Fruit fly (Drosophila melanogaster): ENCODE results near the gene Dbx.
A peak's percentile ranks its signal among the peaks of the same experiment; 100 is the strongest.

Gene Dbx

DNA sequence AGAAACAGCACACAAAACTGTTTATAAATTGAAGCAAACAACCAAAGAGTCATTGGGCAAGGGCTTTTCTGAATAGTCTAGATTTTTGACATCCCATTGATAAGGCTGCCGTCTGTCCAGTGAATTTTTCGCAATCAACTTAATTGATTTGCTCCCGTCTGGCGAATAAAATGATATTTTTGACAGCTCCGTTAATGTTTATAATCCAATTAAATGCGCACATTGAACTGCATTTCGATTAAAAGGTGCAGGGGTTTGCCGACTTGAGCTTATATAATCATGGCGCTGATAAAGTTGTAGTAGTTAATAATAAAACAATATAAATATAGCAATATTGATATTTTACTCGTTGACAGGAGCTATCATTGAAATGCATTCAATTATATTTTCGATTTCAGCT, 12.1 kb upstream of the Dbx start:
- TF ChIP-seq noc (tag; optimal IDR thresholded peaks at IDR 0.05) = no peak

DNA sequence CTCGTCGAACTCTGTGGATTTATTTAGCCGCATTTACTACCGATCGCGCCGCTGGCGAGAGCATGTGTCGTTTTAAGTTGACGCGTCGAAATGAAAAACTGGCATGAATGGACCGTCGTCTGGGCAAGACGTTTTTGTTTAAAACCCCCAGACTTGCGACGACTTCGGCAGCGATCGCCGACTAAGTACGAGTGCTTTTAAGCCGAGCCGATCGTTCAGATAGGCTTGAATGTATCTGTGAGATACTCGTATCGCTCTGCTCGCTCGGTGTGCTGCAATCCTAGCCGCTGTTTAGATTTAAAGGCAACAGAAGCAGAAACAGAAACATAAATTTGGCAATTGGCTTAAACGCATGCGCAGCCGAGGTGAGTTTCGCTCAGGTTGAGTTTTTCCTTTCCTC, 11.0 kb upstream of the Dbx start, which contains the start of gene dsb:
Gene dsb, minus strand, starts transcription at position 91 of the 400 bp plus-strand sequence.
- TF ChIP-seq noc (tag; optimal IDR thresholded peaks at IDR 0.05) = no peak

DNA sequence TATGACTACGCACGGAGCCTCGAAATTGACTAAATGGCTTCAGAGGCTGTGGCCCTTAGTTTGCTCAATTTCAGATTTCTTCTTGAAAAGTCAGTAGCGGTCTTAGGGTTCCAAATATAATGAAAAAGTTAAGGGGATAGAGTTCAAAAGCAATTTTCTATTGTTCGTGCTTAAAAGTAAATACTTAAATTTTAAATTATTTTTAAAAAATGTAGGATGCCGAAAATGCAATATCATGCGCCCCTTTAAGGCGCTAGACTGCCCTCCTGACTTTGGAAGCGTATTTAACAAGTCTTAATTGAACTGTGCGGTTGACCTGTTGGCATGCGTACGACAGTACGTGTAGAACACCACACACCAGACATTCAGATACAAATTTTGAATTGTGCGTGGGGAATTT, 6.4 kb upstream of the Dbx start:
- no peak for TF ChIP-seq noc (tag; optimal IDR thresholded peaks at IDR 0.05)

DNA sequence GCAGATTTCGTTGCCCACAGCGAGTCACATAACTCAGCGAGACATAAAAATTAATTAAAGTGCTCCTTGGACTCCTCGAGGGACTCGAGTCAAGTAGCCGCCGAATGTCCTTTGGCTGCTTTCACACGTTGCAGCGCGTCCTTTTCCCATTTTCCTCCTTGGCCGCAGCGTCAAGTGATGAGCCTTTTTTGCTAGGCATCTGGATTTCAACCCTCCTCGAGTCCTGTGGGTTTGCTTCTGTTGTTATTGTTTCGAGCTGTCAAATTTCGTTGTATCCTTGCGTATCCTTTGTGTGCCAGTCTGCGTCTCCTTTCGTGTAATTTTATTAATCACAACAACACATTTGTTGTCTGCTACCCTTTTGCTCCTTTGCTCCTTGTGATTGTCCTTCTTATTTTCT, 4.5 kb upstream of the Dbx start:
- TF ChIP-seq noc (tag; optimal IDR thresholded peaks at IDR 0.05) = no peak

DNA sequence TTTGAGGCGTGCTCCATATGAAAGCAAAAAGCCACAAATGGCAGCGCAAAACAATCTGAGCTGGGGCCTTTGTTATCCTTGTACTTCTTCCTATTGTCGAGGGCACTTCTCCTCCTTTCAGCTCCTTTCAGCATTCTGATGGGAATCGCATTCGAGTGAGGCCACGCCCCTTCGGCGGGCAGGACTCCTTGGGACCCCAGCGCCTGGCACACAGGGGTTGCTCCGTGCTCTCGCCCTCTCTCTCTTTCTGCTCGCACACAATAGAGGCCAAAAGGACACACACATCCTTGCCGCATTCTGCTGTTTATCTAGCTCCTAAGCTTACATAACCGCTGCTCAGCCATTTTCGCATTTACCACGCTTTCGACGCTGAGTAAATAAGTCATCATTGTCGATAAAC, 1.1 kb upstream of the Dbx start:
- no peak for TF ChIP-seq noc (tag; optimal IDR thresholded peaks at IDR 0.05)

DNA sequence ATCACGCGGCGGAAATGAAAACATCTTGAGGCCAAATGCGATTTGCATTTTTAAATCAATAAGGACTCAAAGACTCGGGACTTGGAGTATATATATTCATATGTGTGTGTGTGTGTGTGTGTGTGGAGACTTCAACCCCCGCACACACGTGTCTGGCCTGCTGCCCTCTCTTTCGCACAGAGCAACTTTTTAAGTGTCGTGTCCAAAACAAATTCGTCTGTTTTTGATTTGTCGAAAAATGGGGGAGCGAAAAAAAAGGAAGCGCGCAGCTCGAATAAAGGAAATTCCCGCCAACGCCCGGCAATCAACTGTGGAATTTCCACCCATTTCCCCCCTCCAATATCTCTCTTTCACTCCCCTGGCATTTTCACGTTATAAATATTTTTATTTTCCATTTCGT, 7.9 kb downstream of the Dbx start:
- TF ChIP-seq noc (tag; optimal IDR thresholded peaks at IDR 0.05) = no peak

DNA sequence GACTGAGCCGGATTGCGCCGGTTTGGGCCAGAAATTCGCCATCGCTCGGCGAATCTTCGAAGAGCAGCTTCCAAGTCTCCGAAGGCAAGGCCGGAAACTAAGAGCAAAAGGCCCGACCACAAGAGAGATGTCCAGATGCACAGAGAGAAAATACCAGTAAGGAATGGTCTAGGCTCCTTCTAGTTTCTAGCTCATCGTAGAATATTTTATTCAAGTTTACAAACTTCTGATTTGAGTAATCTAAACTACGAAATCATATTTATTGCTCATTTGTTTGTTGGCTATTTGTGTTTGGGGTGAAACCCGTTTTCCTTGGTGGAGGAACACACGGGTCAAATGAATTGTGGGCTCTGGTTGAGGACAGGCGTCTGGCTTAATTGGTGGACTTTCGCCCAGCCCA, 16.4 kb downstream of the Dbx start:
- no peak for TF ChIP-seq noc (tag; optimal IDR thresholded peaks at IDR 0.05)

DNA sequence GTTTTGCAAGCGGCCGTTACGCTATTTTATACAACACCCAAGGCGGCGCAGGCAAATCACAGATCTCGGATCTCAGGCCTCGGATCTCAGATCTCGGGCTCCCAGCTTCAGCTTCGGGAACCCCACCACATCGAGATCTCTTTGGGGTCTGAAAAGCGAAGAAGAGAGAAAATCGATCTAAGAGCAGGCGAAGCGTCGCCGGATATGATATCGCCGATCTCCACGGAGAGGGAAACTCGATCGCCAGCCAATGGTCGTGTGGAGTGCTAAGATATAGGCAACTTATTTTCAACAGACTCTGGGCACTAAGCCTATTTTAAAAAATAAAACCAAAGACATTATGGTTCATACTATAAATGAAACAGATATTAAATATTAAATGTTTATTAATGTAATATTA, 17.7 kb downstream of the Dbx start, which contains the start of the genes CG46523 and CG5687:
Gene CG46523, minus strand, starts transcription at position 337 of the 400 bp plus-strand sequence.
Gene CG5687, minus strand, starts transcription at position 337 of the 400 bp plus-strand sequence.
- no peak for TF ChIP-seq noc (tag; optimal IDR thresholded peaks at IDR 0.05)

DNA sequence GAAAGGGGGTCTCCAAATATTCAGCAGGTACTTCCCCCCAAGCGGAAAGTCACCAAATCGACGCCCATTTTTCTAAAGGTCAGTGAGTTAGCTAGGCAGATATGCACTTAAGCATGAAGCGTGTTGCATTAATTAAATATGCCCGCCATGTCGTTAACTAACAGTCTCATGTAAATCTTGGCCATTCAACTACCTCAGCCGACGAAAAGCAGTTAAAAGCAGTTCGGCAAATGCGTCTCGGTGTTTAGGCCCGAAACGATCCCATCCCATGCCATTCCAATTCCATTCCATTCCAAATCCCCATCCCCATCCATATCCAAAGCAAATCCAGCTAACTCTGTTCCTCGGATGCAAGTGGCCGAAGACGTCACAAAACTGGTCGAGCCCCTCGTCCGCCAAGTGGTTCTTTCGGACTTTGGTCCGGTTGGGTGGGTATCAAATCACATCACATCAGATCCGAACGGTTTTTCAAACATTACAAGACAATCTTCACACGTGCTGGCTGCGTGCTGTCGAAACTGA, 18.9 kb downstream of the Dbx start:
- TF ChIP-seq noc (tag; optimal IDR thresholded peaks at IDR 0.05) = no peak

DNA sequence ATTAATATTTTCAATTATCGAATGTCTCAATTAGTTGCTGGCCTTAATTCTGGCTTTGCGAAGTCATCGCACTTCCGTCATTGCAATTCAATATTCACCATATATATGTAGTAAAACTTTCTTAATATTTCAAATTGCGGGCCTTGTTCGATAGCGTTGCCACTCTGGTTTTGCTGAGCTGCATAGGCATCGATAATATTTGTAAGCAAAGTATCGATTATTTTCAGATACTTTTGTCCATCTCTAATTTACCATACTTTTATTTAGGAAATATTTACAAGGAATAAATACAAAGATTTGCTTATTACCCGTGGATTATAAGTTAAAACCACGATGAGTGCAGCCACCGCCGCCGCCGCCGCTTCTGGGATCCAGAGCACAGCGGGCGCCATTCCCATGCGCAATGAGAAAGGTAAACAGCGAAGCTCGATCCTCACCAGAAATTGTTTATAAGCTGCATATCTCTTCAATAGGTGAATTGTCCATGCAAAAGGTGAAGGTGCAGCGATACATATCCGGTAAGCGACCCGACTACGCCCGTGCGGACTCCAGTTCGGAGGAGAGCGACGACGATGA, 19.8 kb downstream of the Dbx start, which contains the start of gene Mfap1:
Gene Mfap1, plus strand, starts transcription at position 226 of the 576 bp plus-strand sequence.
- no peak for TF ChIP-seq noc (tag; optimal IDR thresholded peaks at IDR 0.05)

DNA sequence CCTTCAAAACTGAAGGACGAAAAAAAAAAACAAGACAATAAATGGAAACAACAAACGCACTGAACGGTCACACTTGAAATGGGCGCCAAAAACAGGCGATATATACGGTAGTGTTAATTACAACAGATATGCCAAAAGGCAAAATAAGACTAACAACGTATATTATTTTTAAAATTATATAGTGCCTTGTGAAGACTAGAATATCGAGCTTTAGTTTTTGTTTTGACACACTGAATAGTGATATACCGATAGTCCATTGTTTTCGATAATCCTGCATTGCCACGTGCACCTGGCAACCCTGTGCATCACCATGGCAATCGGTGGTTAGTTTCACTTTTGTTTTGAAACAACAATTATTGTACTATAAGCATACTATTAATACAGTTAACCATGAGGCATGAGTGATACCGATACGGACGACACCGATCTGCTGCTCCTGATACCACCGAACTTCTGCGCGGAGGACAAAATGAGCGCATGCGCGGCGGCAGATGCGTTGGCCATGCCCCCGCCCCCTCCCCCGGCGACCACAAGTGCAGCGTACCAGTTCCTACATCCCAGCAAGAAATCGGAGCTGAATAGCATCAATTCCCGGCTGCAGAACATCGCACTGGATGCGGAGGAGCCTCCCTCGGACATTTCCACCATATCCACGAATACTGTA, 26.5 kb downstream of the Dbx start, which contains the start of the genes mu2 and Cnb:
Gene mu2, minus strand, starts transcription at position 13 of the 664 bp plus-strand sequence.
Gene Cnb, plus strand, starts transcription at position 103 of the 664 bp plus-strand sequence.
- no peak for TF ChIP-seq noc (tag; optimal IDR thresholded peaks at IDR 0.05)

DNA sequence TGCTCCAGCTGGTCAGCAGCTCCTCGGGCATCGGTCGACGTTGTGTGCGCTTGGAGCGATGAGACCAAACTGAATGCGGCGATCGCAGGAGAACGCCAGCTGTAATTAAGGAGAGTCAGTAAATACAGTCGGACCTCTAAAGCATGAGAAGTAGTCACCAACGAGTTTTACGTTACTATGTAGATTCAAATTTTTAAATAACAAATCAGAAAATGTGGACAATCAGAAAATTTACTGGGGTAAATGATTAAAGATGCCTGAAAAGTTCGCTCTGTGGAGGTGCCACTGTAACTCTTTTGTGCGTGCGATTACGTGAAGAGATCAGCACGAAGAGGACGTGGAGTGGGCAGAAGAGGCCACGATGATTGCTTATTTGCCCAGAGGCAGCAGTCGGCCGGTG, 41.9 kb downstream of the Dbx start, which contains the start of gene SCOT:
Gene SCOT, plus strand, starts transcription at position 180 of the 400 bp plus-strand sequence.
- TF ChIP-seq noc (tag; optimal IDR thresholded peaks at IDR 0.05) = no peak

DNA sequence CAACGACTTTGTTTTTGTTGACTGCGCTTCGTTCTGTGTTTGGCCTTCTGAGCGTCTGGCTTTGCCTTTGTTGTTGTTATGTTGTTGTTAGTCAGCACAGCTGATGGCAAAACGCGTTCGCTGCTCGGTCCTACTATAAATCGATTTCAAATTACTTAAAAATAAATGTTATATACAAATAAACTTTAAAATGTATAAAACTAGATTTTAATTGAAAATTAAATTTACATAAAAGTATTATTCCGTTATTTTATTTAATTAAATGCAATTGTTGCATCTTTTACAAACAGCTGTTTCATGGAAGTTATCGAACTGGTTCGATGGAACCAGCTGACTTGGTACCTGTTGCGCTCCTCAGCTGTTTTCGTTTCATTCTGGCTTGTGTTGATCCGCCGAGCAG, 43.0 kb downstream of the Dbx start, which contains the start of gene mv:
Gene mv, minus strand, starts transcription at position 80 of the 400 bp plus-strand sequence.
- no peak for TF ChIP-seq noc (tag; optimal IDR thresholded peaks at IDR 0.05)

DNA sequence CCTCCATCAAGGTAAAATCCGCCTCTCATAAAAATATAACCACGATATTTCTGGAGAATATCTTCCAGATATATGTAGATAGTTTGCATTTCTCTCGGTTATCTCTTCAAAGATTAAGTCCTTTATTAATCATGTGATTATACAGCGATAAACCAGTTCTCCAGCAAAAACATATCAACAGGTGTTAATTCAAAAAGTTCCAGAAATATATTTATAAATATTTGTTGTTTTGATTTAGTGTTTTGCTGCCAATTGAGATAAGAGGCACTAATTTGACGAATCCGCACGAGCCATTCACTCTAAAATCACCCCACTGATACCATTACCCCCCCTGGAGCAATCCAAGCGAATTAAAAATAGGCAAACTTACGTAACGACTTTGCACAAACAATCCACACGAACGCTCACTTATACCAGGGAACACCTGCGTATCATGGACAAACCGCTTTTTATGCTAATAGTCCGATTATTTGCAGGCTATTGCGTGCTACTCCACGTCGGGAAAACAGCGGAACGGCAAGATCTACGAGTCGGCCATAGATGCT, 43.6 kb downstream of the Dbx start:
- peak; percentile 40 for TF ChIP-seq noc (tag; optimal IDR thresholded peaks at IDR 0.05)

DNA sequence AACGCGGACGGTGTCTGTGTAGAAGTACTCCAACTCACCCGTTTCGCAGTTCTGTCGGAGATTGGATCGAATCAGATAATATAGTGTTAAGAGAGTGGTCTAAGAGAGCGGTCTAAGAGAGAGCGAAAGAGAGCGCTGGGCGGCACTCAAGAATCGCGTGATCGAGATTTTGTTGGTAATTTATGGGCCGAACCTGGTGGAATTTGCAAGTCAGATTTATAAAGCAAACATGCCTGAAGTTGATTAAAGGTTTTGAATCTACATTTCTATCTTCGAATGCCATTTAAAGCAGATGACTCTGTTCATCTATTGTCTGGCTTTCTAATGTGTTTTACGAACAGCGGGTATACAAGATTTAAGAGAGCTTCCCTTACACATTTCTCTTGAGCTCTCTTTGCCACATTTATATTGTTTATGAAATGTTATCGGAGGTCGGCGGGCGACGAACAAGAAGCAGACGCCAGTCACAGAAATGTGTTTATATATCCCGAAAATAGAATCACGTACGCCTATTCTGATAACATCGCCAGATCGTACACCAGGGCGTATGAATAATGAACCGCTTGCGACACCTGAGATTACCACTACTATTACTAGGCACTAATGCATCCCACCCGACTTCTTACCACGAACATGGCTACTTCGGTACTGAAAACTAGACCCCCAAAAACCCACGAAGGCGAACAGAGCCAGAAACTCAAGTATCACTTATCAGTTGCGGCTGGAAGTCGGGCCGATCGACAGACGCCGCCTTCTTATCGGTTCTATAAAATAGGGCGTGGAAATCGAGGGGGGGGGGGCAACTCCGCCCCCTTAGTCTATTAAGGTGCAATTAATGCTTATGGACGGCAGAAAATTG, 46.6 kb downstream of the Dbx start:
- peak; percentile 77 for TF ChIP-seq noc (tag; optimal IDR thresholded peaks at IDR 0.05)

DNA sequence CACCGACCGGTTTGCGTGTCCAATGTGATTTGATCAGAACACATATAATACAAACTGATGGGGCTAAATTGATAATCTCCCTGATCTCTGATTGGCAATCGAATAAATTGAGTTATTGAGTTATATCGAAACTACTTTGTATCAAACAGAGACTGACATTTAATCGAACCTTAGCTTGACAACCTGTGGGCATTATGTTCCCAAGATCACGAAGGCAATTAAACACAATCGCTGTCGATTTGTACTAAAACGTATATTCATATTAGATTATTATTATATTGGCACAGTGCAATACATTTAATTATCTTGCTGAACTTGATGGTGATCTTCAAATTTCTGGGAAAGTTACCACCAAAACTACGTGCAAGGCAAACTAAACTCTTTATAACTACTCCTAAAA, 47.3 kb downstream of the Dbx start:
- no peak for TF ChIP-seq noc (tag; optimal IDR thresholded peaks at IDR 0.05)

Data from whole organism, larva.